Worm (Caenorhabditis elegans): ENCODE data around the gene erp-44.2.

The erp-44.2 gene

DNA sequence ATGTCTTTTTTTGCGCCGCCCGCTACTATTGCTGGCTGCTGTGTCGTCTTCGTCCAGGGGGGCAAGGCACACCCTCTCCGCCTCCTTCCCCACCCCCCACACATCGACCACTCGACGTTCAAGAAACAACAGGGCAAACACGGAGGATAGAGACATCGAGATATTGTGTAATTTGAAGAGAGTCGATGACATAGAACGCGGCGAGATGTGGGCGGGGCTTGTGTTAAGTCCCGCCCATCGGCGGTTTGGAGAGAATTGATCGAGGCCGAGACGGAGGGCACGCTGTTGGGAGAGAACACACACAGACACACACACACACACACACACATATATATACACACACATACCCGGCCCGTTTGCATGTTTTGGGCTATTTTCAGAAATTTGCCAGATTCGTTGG, 11.1 kb upstream of the erp-44.2 start:
- TF ChIP-seq nhr-19 (GFP tag; conservative IDR thresholded peaks at IDR 0.05) (peak; percentile 73), fos-1 (tag; optimal IDR thresholded peaks at IDR 0.05) (peak; percentile 41), nhr-84 (tag; optimal IDR thresholded peaks at IDR 0.05) (no peak), dpl-1 (GFP tag; optimal IDR thresholded peaks at IDR 0.05) (peak; percentile 39 to 54 (median 52)), elt-3 (tag; optimal IDR thresholded peaks at IDR 0.05) (peak in 3 of 6 experiments; percentile 22 to 31 (median 31)), nhr-71 (tag; optimal IDR thresholded peaks at IDR 0.05) (peak; percentile 85), nhr-90 (tag; optimal IDR thresholded peaks at IDR 0.05; ENCODE audit: poor library complexity) (peak; percentile 67), egl-13 (tag; optimal IDR thresholded peaks at IDR 0.05) (peak; percentile 66), lin-15B (tag; optimal IDR thresholded peaks at IDR 0.05) (peak; percentile 15), irx-1 (tag; optimal IDR thresholded peaks at IDR 0.05) (peak; percentile 70), ceh-88 (GFP tag; IDR thresholded peaks at IDR 0.05) (no peak), hlh-17 (GFP tag; optimal IDR thresholded peaks at IDR 0.05; ENCODE audit: borderline replicate concordance) (no peak), sptf-1 (tag; optimal IDR thresholded peaks at IDR 0.05) (no peak), nhr-47 (tag; optimal IDR thresholded peaks at IDR 0.05) (peak; percentile 82), isw-1 (GFP tag; IDR thresholded peaks at IDR 0.05) (peak; percentile 43), ceh-63 (GFP tag; optimal IDR thresholded peaks at IDR 0.05) (no peak), jun-1 (tag; optimal IDR thresholded peaks at IDR 0.05) (peak; percentile 19), fkh-10 (GFP tag; optimal IDR thresholded peaks at IDR 0.05) (peak; percentile 41), mef-2 (tag; optimal IDR thresholded peaks at IDR 0.05) (peak; percentile 26), ztf-11 (tag; optimal IDR thresholded peaks at IDR 0.05) (peak in 1 of 2 experiments; percentile 70), unc-86 (tag; optimal IDR thresholded peaks at IDR 0.05) (peak; percentile 81), fkh-4 (tag; optimal IDR thresholded peaks at IDR 0.05; ENCODE audit: borderline replicate concordance) (no peak), hpl-2 (GFP tag; optimal IDR thresholded peaks at IDR 0.05) (no peak), C04F5.9 (tag; optimal IDR thresholded peaks at IDR 0.05) (peak; percentile 1), zip-4 (GFP tag; optimal IDR thresholded peaks at IDR 0.05) (no peak), mab-9 (GFP tag; IDR thresholded peaks at IDR 0.05) (peak; percentile 56), F16B12.6 (tag; optimal IDR thresholded peaks at IDR 0.05) (peak; percentile 39), lir-3 (tag; optimal IDR thresholded peaks at IDR 0.05; ENCODE audit: poor library complexity) (no peak), aha-1 (tag; optimal IDR thresholded peaks at IDR 0.05) (no peak), ceh-82 (tag; optimal IDR thresholded peaks at IDR 0.05) (peak in 2 of 3 experiments; percentile 71 to 80), skn-1 (tag; optimal IDR thresholded peaks at IDR 0.05) (peak; percentile 76), dsc-1 (tag; optimal IDR thresholded peaks at IDR 0.05) (peak; percentile 54), elt-2 (tag; optimal IDR thresholded peaks at IDR 0.05) (peak; percentile 30), efl-3 (GFP tag; optimal IDR thresholded peaks at IDR 0.05) (no peak), ceh-8 (GFP tag; optimal IDR thresholded peaks at IDR 0.05) (peak; percentile 51), pqm-1 (tag; optimal IDR thresholded peaks at IDR 0.05) (no peak), lsy-2 (tag; optimal IDR thresholded peaks at IDR 0.05) (peak; percentile 62 to 66), snpc-4 (tag; optimal IDR thresholded peaks at IDR 0.05) (peak; percentile 43), sox-4 (tag; optimal IDR thresholded peaks at IDR 0.05) (no peak), vab-15 (tag; optimal IDR thresholded peaks at IDR 0.05) (no peak), egl-27 (tag; optimal IDR thresholded peaks at IDR 0.05) (peak in 1 of 2 experiments; percentile 18), ztf-4 (tag; optimal IDR thresholded peaks at IDR 0.05) (peak; percentile 61), mdl-1 (tag; optimal IDR thresholded peaks at IDR 0.05) (peak in 1 of 2 experiments; percentile 81), tlp-1 (tag; optimal IDR thresholded peaks at IDR 0.05) (no peak), unc-98 (GFP tag; IDR thresholded peaks at IDR 0.05) (no peak), lin-14 (GFP tag; optimal IDR thresholded peaks at IDR 0.05) (peak; percentile 96), nhr-85 (tag) (peak; percentile 89), lin-35 (GFP tag; optimal IDR thresholded peaks at IDR 0.05) (peak; percentile 69 to 74), fkh-8 (tag; optimal IDR thresholded peaks at IDR 0.05) (peak; percentile 85), ces-1 (GFP tag; optimal IDR thresholded peaks at IDR 0.05) (no peak), ceh-90 (tag; optimal IDR thresholded peaks at IDR 0.05) (no peak), nhr-237 (tag; optimal IDR thresholded peaks at IDR 0.05) (no peak)

Measured in whole organism, L1 larva.